Worm (Caenorhabditis elegans) whole organism, late embryonic: ENCODE results near the gene Y57E12AL.2.

Experiments
- Y22D7AL.16 ChIP-seq: sonication (generic microtip); optimal IDR thresholded peaks from 2 replicates; lab custom pipeline; 2016; ENCODE audit warnings: missing genetic modification characterization, missing compliant biosample characterization
- ahr-1 ChIP-seq: sonication (generic microtip); optimal IDR thresholded peaks from 2 replicates; lab custom pipeline; 2016; ENCODE audit warnings: missing genetic modification characterization, missing compliant biosample characterization
- ama-1 ChIP-seq: fragments of 150-350 bp; optimal IDR thresholded peaks from 2 replicates; lab custom pipeline; 2014
- ceh-18 ChIP-seq: sonication (generic microtip); optimal IDR thresholded peaks from 2 replicates; lab custom pipeline; 2016; ENCODE audit warnings: missing genetic modification characterization, missing compliant biosample characterization
- ceh-2 ChIP-seq: sonication (generic microtip); optimal IDR thresholded peaks from 2 replicates; lab custom pipeline; 2016; ENCODE audit warnings: missing genotype, missing genetic modification characterization, missing compliant biosample characterization
- ceh-30 ChIP-seq: fragments of 150-350 bp; optimal IDR thresholded peaks from 2 replicates; lab custom pipeline; 2014; ENCODE audit warnings: missing biosample characterization, missing genetic modification characterization
- ceh-31 ChIP-seq: sonication (generic microtip); optimal IDR thresholded peaks from 2 replicates; lab custom pipeline; 2016; ENCODE audit warnings: missing genetic modification characterization, missing compliant biosample characterization
- ceh-48 ChIP-seq: sonication (generic microtip); optimal IDR thresholded peaks from 2 replicates; lab custom pipeline; 2016; ENCODE audit warnings: missing genetic modification characterization, inconsistent platforms, missing compliant biosample characterization
- ceh-6 ChIP-seq: fragments of 200-800 bp; sonication (Bioruptor generic); optimal IDR thresholded peaks from 2 replicates; lab custom pipeline; 2018; ENCODE audit warnings: mild to moderate bottlenecking, missing genetic modification characterization, missing compliant biosample characterization
- che-1 ChIP-seq: sonication (generic microtip); optimal IDR thresholded peaks from 2 replicates; lab custom pipeline; 2016; ENCODE audit warnings: mild to moderate bottlenecking, missing genetic modification characterization, missing compliant biosample characterization
- dve-1 ChIP-seq: sonication (generic microtip); optimal IDR thresholded peaks from 2 replicates; lab custom pipeline; 2017; ENCODE audit warnings: antibody characterized with exemption, mild to moderate bottlenecking, missing genetic modification characterization, missing compliant biosample characterization
- ets-4 ChIP-seq: sonication (generic microtip); optimal IDR thresholded peaks from 2 replicates; lab custom pipeline; 2016; ENCODE audit warnings: missing genetic modification characterization, missing compliant biosample characterization
- eyg-1 ChIP-seq: sonication (generic microtip); optimal IDR thresholded peaks from 2 replicates; lab custom pipeline; 2016; ENCODE audit warnings: missing genotype, missing genetic modification characterization, missing compliant biosample characterization
- fax-1 ChIP-seq: sonication (generic microtip); optimal IDR thresholded peaks from 2 replicates; lab custom pipeline; 2016; ENCODE audit warnings: missing genotype, missing genetic modification characterization, missing compliant biosample characterization
- fkh-10 ChIP-seq: fragments of 150-350 bp; optimal IDR thresholded peaks from 2 replicates; lab custom pipeline; 2014; ENCODE audit warnings: missing biosample characterization, missing genetic modification reagents, missing genetic modification characterization
- fkh-6 ChIP-seq: sonication (generic microtip); optimal IDR thresholded peaks from 2 replicates; lab custom pipeline; 2016; ENCODE audit warnings: missing genetic modification characterization, missing compliant biosample characterization
- gmeb-2 ChIP-seq: sonication (generic microtip); optimal IDR thresholded peaks from 2 replicates; lab custom pipeline; 2016; ENCODE audit warnings: missing genetic modification characterization, inconsistent platforms, missing compliant biosample characterization
- hlh-15 ChIP-seq: sonication (generic microtip); optimal IDR thresholded peaks from 2 replicates; lab custom pipeline; 2016; ENCODE audit warnings: missing genetic modification characterization, missing compliant biosample characterization
- hlh-6 ChIP-seq: sonication (generic microtip); optimal IDR thresholded peaks from 2 replicates; lab custom pipeline; 2016; ENCODE audit warnings: missing genotype, missing genetic modification characterization, missing compliant biosample characterization
- hlh-8 ChIP-seq: sonication (generic microtip); optimal IDR thresholded peaks from 2 replicates; lab custom pipeline; 2016; ENCODE audit warnings: missing genotype, missing genetic modification characterization, missing compliant biosample characterization
- lim-6 ChIP-seq: sonication (generic microtip); optimal IDR thresholded peaks from 2 replicates; lab custom pipeline; 2016; ENCODE audit warnings: missing genetic modification characterization, missing compliant biosample characterization
- madf-2 ChIP-seq: sonication (generic microtip); optimal IDR thresholded peaks from 2 replicates; lab custom pipeline; 2017; ENCODE audit warnings: missing genetic modification characterization, missing compliant biosample characterization
- mec-3 ChIP-seq: sonication (generic microtip); optimal IDR thresholded peaks from 2 replicates; lab custom pipeline; 2016; ENCODE audit warnings: borderline replicate concordance, missing genetic modification characterization, missing compliant biosample characterization
- nhr-232 ChIP-seq: sonication (generic microtip); optimal IDR thresholded peaks from 2 replicates; lab custom pipeline; 2016; ENCODE audit warnings: missing genetic modification characterization, missing compliant biosample characterization
- npax-4 ChIP-seq: sonication (generic microtip); optimal IDR thresholded peaks from 2 replicates; lab custom pipeline; 2016; ENCODE audit warnings: missing genetic modification characterization, missing compliant biosample characterization
- pag-3 ChIP-seq: sonication (generic microtip); optimal IDR thresholded peaks from 2 replicates; lab custom pipeline; 2016; ENCODE audit warnings: missing compliant biosample characterization, missing genetic modification characterization, borderline replicate concordance
- pax-1 ChIP-seq: fragments of 150-350 bp; optimal IDR thresholded peaks from 2 replicates; lab custom pipeline; 2014; ENCODE audit warnings: missing biosample characterization, missing genetic modification characterization
- pha-2 ChIP-seq: sonication (generic microtip); optimal IDR thresholded peaks from 2 replicates; lab custom pipeline; 2017; ENCODE audit warnings: mild to moderate bottlenecking, missing genetic modification characterization, missing compliant biosample characterization
- pqm-1 ChIP-seq: sonication (generic microtip); optimal IDR thresholded peaks from 2 replicates; lab custom pipeline; 2016; ENCODE audit warnings: missing genetic modification characterization, missing compliant biosample characterization
- pros-1 ChIP-seq: fragments of 150-350 bp; optimal IDR thresholded peaks from 2 replicates; lab custom pipeline; 2014; ENCODE audit warnings: missing biosample characterization, missing genetic modification reagents, missing genetic modification characterization
- sox-2 ChIP-seq: fragments of 200-800 bp; sonication (Bioruptor generic); IDR thresholded peaks from 2 replicates; pipeline ENCODE4 v1.3.6; 2022; ENCODE audit warnings: missing genetic modification reagents, missing genetic modification characterization, missing compliant biosample characterization
- sox-4 ChIP-seq: sonication (generic microtip); optimal IDR thresholded peaks from 2 replicates; lab custom pipeline; 2017; ENCODE audit warnings: mild to moderate bottlenecking, missing genetic modification characterization, inconsistent platforms, missing compliant biosample characterization
- tbx-7 ChIP-seq: sonication (generic microtip); optimal IDR thresholded peaks from 2 replicates; lab custom pipeline; 2016; ENCODE audit warnings: missing genotype, missing genetic modification characterization, missing compliant biosample characterization
- unc-3 ChIP-seq, 2 experiments: fragments of 200-800 bp in 1 of 2; sonication (Bioruptor generic) in 1 of 2; sonication (generic microtip) in 1 of 2; conservative IDR thresholded peaks in 1 of 2; optimal IDR thresholded peaks in 1 of 2; 2 replicates each; pipeline versions ENCODE4 v1.3.6 to Lab custom; 2016 to 2022; ENCODE audit warnings: missing compliant biosample characterization in 2 of 2, missing genetic modification characterization in 2 of 2, missing genetic modification reagents in 1 of 2
- zip-5 ChIP-seq: sonication (generic microtip); optimal IDR thresholded peaks from 2 replicates; lab custom pipeline; 2016; ENCODE audit warnings: missing genetic modification characterization, missing compliant biosample characterization

Y57E12AL.2 gene

ce11 chrV:7046005-7046404, 11.9 kb upstream of the Y57E12AL.2 start, which contains the start of gene F20A1.2:
TSS of gene F20A1.2 (plus strand) at chrV:7046305.
- TF ChIP-seq fkh-6 (no peak), sox-4 (tag; lab: Kevin White, UChicago) (no peak), pqm-1 (tag; lab: Kevin White, UChicago) (no peak), pax-1 (no peak), fax-1 (tag; lab: Kevin White, UChicago) (no peak)

- no peak for TF ChIP-seq gmeb-2 (tag; lab: Kevin White, UChicago)
- no peak for TF ChIP-seq dve-1
- no peak for TF ChIP-seq lim-6 (tag; lab: Kevin White, UChicago)
- TF ChIP-seq madf-2 (tag; lab: Kevin White, UChicago), result no peak
- no peak for TF ChIP-seq fkh-10 (GFP tag; lab: Kevin White, UChicago)
- TF ChIP-seq ceh-18 (tag; lab: Kevin White, UChicago), result no peak
- TF ChIP-seq pqm-1 (tag; lab: Kevin White, UChicago), result no peak
Measured at ce11 chrV:7047512-7047911, 10.4 kb upstream of the Y57E12AL.2 start, which contains the start of gene F20A1.8. TSS of gene F20A1.8 (minus strand) at chrV:7047612.

ce11 chrV:7050153-7050552, 7.7 kb upstream of the Y57E12AL.2 start:
- TF ChIP-seq ceh-18 (tag; lab: Kevin White, UChicago) (no peak), npax-4 (tag; lab: Kevin White, UChicago) (no peak), Y22D7AL.16 (tag; lab: Kevin White, UChicago) (no peak), ceh-48 (tag; lab: Kevin White, UChicago) (no peak), ets-4 (tag; lab: Kevin White, UChicago) (no peak), ama-1 (lab: Kevin White, UChicago) (no peak), ceh-30 (tag; lab: Kevin White, UChicago) (no peak), ceh-6 (GFP tag; lab: Kevin White, UChicago) (no peak), madf-2 (tag; lab: Kevin White, UChicago) (no peak), eyg-1 (tag; lab: Kevin White, UChicago) (no peak), pqm-1 (tag; lab: Kevin White, UChicago) (no peak), zip-5 (tag; lab: Kevin White, UChicago) (no peak), tbx-7 (tag; lab: Kevin White, UChicago) (no peak), hlh-6 (tag; lab: Kevin White, UChicago) (no peak), nhr-232 (no peak)
- TF ChIP-seq, all 69 proteins: peak for 0

- TF ChIP-seq hlh-15 (tag; lab: Kevin White, UChicago) (no peak), npax-4 (tag; lab: Kevin White, UChicago) (no peak), zip-5 (tag; lab: Kevin White, UChicago) (no peak), pros-1 (tag; lab: Kevin White, UChicago) (no peak)
- TF ChIP-seq, all 69 proteins: peak for 0
Measured at ce11 chrV:7051133-7051765, 6.6 kb upstream of the Y57E12AL.2 start, which contains the start of the genes tofu-2 and spig-1. TSS of gene tofu-2 (minus strand) at chrV:7051248. TSS of gene spig-1 (plus strand) at chrV:7051715.

ce11 chrV:7053100-7053499, 4.8 kb upstream of the Y57E12AL.2 start, which contains the start of gene txt-17:
TSS of gene txt-17 (minus strand) at chrV:7053200.
- no peak for TF ChIP-seq gmeb-2 (tag; lab: Kevin White, UChicago)
- TF ChIP-seq lim-6 (tag; lab: Kevin White, UChicago), result no peak
- no peak for TF ChIP-seq pha-2 (tag; lab: Kevin White, UChicago)
- TF ChIP-seq zip-5 (tag; lab: Kevin White, UChicago), result no peak
- no peak for TF ChIP-seq ceh-6 (GFP tag; lab: Kevin White, UChicago)
- TF ChIP-seq unc-3 (GFP tag; conservative IDR thresholded peaks at IDR 0.05; lab: Robert Waterston, UW), result no peak
- TF ChIP-seq unc-3 (tag; optimal IDR thresholded peaks at IDR 0.05; lab: Kevin White, UChicago), result no peak
- no peak for TF ChIP-seq pax-1
- no peak for TF ChIP-seq madf-2 (tag; lab: Kevin White, UChicago)
- TF ChIP-seq mec-3 (tag; lab: Kevin White, UChicago), result no peak
- TF ChIP-seq pag-3 (tag; lab: Kevin White, UChicago), result no peak
- no peak for TF ChIP-seq che-1 (tag; lab: Kevin White, UChicago)
- no peak for TF ChIP-seq eyg-1 (tag; lab: Kevin White, UChicago)
- TF ChIP-seq ceh-2 (tag; lab: Kevin White, UChicago), result no peak
- no peak for TF ChIP-seq hlh-15 (tag; lab: Kevin White, UChicago)
- no peak for TF ChIP-seq ceh-31 (tag; lab: Kevin White, UChicago)
- no peak for TF ChIP-seq hlh-8 (tag; lab: Kevin White, UChicago)
- no peak for TF ChIP-seq sox-2 (GFP tag; lab: Robert Waterston, UW)
- no peak for TF ChIP-seq ahr-1 (tag; lab: Kevin White, UChicago)
- no peak for TF ChIP-seq fkh-6
